Worm (Caenorhabditis elegans) whole organism, L4 larva: ENCODE results near the gene pmpl-1.

Experiments used
- F10B5.3 ChIP-seq: sonication (generic microtip); optimal IDR thresholded peaks from 2 replicates; lab custom pipeline; 2016; ENCODE audit warnings: mild to moderate bottlenecking, missing genetic modification characterization, missing compliant biosample characterization
- F49E8.2 ChIP-seq: sonication (generic microtip); optimal IDR thresholded peaks from 2 replicates; lab custom pipeline; 2016; ENCODE audit warnings: missing compliant biosample characterization, mild to moderate bottlenecking, missing genetic modification characterization, borderline replicate concordance
- T20F7.1 ChIP-seq: fragments of 200-800 bp; sonication (Bioruptor generic); optimal IDR thresholded peaks from 2 replicates; lab custom pipeline; 2018; ENCODE audit warnings: mild to moderate bottlenecking, missing genetic modification characterization, missing compliant biosample characterization
- T26A8.4 ChIP-seq: fragments of 200-800 bp; sonication (Bioruptor generic); IDR thresholded peaks from 2 replicates; pipeline ENCODE4 v1.3.6; 2022; ENCODE audit warnings: missing genetic modification characterization, missing compliant biosample characterization
- Y5F2A.4 ChIP-seq: fragments of 200-800 bp; sonication (Bioruptor generic); optimal IDR thresholded peaks from 2 replicates; lab custom pipeline; 2018; ENCODE audit warnings: mild to moderate bottlenecking, missing genetic modification characterization, missing compliant biosample characterization
- aly-2 ChIP-seq: sonication (generic microtip); optimal IDR thresholded peaks from 2 replicates; lab custom pipeline; 2018; ENCODE audit warnings: missing biosample characterization, missing genetic modification characterization
- ama-1 ChIP-seq: fragments of 150-350 bp; optimal IDR thresholded peaks from 2 replicates; lab custom pipeline; 2014; ENCODE audit warnings: inconsistent platforms, mixed read lengths
- ceh-28 ChIP-seq: fragments of 150-350 bp; optimal IDR thresholded peaks from 2 replicates; lab custom pipeline; 2014; ENCODE audit warnings: missing biosample characterization, missing genetic modification reagents, missing genetic modification characterization
- ceh-32 ChIP-seq: sonication (generic microtip); optimal IDR thresholded peaks from 2 replicates; lab custom pipeline; 2016; ENCODE audit warnings: mild to moderate bottlenecking, missing genetic modification characterization, missing compliant biosample characterization; ENCODE audit not compliant: poor library complexity
- ceh-44 ChIP-seq: fragments of 200-800 bp; sonication (Bioruptor generic); IDR thresholded peaks from 2 replicates; pipeline ENCODE4 v1.3.6; 2022; ENCODE audit warnings: missing genetic modification reagents, missing genetic modification characterization, missing compliant biosample characterization
- ceh-62 ChIP-seq: sonication (generic microtip); optimal IDR thresholded peaks from 2 replicates; lab custom pipeline; 2017; ENCODE audit warnings: missing biosample characterization, missing genetic modification characterization
- ceh-82 ChIP-seq: sonication (generic microtip); optimal IDR thresholded peaks from 2 replicates; lab custom pipeline; 2017; ENCODE audit warnings: missing biosample characterization, missing genetic modification characterization
- daf-12 ChIP-seq: fragments of 150-350 bp; optimal IDR thresholded peaks from 2 replicates; lab custom pipeline; 2014; ENCODE audit warnings: missing biosample characterization, missing genetic modification reagents, missing genetic modification characterization
- daf-16 ChIP-seq, 3 experiments: sonication (generic microtip); optimal IDR thresholded peaks; 2 replicates each; lab custom pipeline; 2016 to 2017; ENCODE audit warnings: missing genetic modification characterization in 3 of 3, missing genetic modification reagents in 3 of 3, mild to moderate bottlenecking in 2 of 3, missing compliant biosample characterization in 2 of 3, missing biosample characterization in 1 of 3, moderate library complexity in 1 of 3
- daf-8 ChIP-seq: fragments of 200-800 bp; sonication (Bioruptor generic); IDR thresholded peaks from 2 replicates; pipeline ENCODE4 v1.3.6; 2022; ENCODE audit warnings: missing genetic modification characterization, missing compliant biosample characterization
- dmd-8 ChIP-seq: fragments of 200-800 bp; sonication (Bioruptor generic); IDR thresholded peaks from 2 replicates; pipeline ENCODE4 v1.3.6; 2022; ENCODE audit warnings: missing genetic modification characterization, missing compliant biosample characterization
- egl-27 ChIP-seq: sonication (generic microtip); optimal IDR thresholded peaks from 3 replicates; lab custom pipeline; 2017; ENCODE audit warnings: missing biosample characterization, missing genetic modification reagents, missing genetic modification characterization
- egl-43 ChIP-seq: fragments of 200-800 bp; sonication (Bioruptor generic); IDR thresholded peaks from 2 replicates; pipeline ENCODE4 v1.3.6; 2022; ENCODE audit warnings: missing genetic modification reagents, missing genetic modification characterization, missing compliant biosample characterization
- gei-8 ChIP-seq: fragments of 200-800 bp; sonication (Bioruptor generic); optimal IDR thresholded peaks from 2 replicates; lab custom pipeline; 2018; ENCODE audit warnings: mild to moderate bottlenecking, missing genetic modification characterization, missing compliant biosample characterization
- hlh-11 ChIP-seq: fragments of 200-800 bp; sonication (Bioruptor generic); optimal IDR thresholded peaks from 2 replicates; lab custom pipeline; 2018; ENCODE audit warnings: mild to moderate bottlenecking, missing genetic modification characterization, missing compliant biosample characterization
- hlh-30 ChIP-seq: sonication (generic microtip); optimal IDR thresholded peaks from 2 replicates; lab custom pipeline; 2017; ENCODE audit warnings: antibody characterized with exemption, mild to moderate bottlenecking, missing genetic modification characterization, missing compliant biosample characterization; ENCODE audit not compliant: insufficient read depth
- jun-1 ChIP-seq: fragments of 150-350 bp; optimal IDR thresholded peaks from 2 replicates; lab custom pipeline; 2014; ENCODE audit warnings: missing biosample characterization, missing genetic modification reagents, missing genetic modification characterization
- lim-7 ChIP-seq: fragments of 200-800 bp; sonication (Bioruptor generic); IDR thresholded peaks from 2 replicates; pipeline ENCODE4 v1.3.6; 2022; ENCODE audit warnings: missing genetic modification characterization, missing compliant biosample characterization
- lin-1 ChIP-seq: fragments of 200-800 bp; sonication (Bioruptor generic); IDR thresholded peaks from 2 replicates; pipeline ENCODE4 v1.3.6; 2022; ENCODE audit warnings: missing genetic modification reagents, missing genetic modification characterization, missing compliant biosample characterization
- lin-13 ChIP-seq: fragments of 150-350 bp; optimal IDR thresholded peaks from 2 replicates; lab custom pipeline; 2014; ENCODE audit warnings: missing biosample characterization, missing genetic modification reagents, missing genetic modification characterization
- lin-15B ChIP-seq: fragments of 150-350 bp; sonication (generic microtip); optimal IDR thresholded peaks from 3 replicates; lab custom pipeline; 2014; ENCODE audit warnings: missing biosample characterization, missing genetic modification characterization
- lin-38 ChIP-seq: fragments of 200-800 bp; sonication (Bioruptor generic); IDR thresholded peaks from 2 replicates; pipeline ENCODE4 v1.3.6; 2022; ENCODE audit warnings: missing genetic modification reagents, missing genetic modification characterization, missing compliant biosample characterization
- lsy-2 ChIP-seq, 2 experiments: fragments of 150-350 bp in 1 of 2; sonication (generic microtip) in 1 of 2; optimal IDR thresholded peaks; 2 replicates each; lab custom pipeline; 2014 to 2017; ENCODE audit warnings: missing biosample characterization in 2 of 2, missing genetic modification characterization in 2 of 2
- madf-5 ChIP-seq, 2 experiments: fragments of 200-800 bp; sonication (Bioruptor generic); IDR thresholded peaks; 2 replicates each; pipeline ENCODE4 v1.3.6; 2022; ENCODE audit warnings: missing compliant biosample characterization in 2 of 2, missing genetic modification characterization in 2 of 2
- mdl-1 ChIP-seq, 2 experiments: fragments of 150-350 bp in 1 of 2; sonication (generic microtip) in 1 of 2; optimal IDR thresholded peaks; 2 replicates each; lab custom pipeline; 2014 to 2017; ENCODE audit warnings: missing biosample characterization in 2 of 2, missing genetic modification characterization in 2 of 2
- mdt-29 ChIP-seq: fragments of 200-800 bp; sonication (Bioruptor generic); IDR thresholded peaks from 2 replicates; pipeline ENCODE4 v1.3.6; 2022; ENCODE audit warnings: missing genetic modification reagents, missing genetic modification characterization, missing compliant biosample characterization
- mxl-2 ChIP-seq: fragments of 200-800 bp; sonication (Bioruptor generic); conservative IDR thresholded peaks from 2 replicates; pipeline ENCODE4 v1.3.6; 2022; ENCODE audit warnings: missing genetic modification reagents, missing genetic modification characterization, missing compliant biosample characterization
- nhr-102 ChIP-seq: sonication (generic microtip); optimal IDR thresholded peaks from 2 replicates; lab custom pipeline; 2016; ENCODE audit warnings: mild to moderate bottlenecking, missing genetic modification characterization, moderate library complexity, missing compliant biosample characterization
- nhr-28 ChIP-seq: fragments of 150-350 bp; optimal IDR thresholded peaks from 2 replicates; lab custom pipeline; 2014; ENCODE audit warnings: missing biosample characterization, missing genetic modification characterization
- nhr-41 ChIP-seq: fragments of 200-800 bp; sonication (Bioruptor generic); IDR thresholded peaks from 2 replicates; pipeline ENCODE4 v1.3.6; 2022; ENCODE audit warnings: missing genetic modification reagents, missing genetic modification characterization, missing compliant biosample characterization
- nhr-48 ChIP-seq: sonication (generic microtip); optimal IDR thresholded peaks from 2 replicates; lab custom pipeline; 2016; ENCODE audit warnings: mild to moderate bottlenecking, missing genetic modification characterization, missing compliant biosample characterization
- nhr-76 ChIP-seq: fragments of 150-350 bp; optimal IDR thresholded peaks from 2 replicates; lab custom pipeline; 2014; ENCODE audit warnings: missing biosample characterization, missing genetic modification characterization
- nhr-77 ChIP-seq: fragments of 150-350 bp; optimal IDR thresholded peaks from 2 replicates; lab custom pipeline; 2014; ENCODE audit warnings: missing biosample characterization, missing genetic modification characterization
- pha-4 ChIP-seq, 2 experiments: fragments of 150-350 bp in 1 of 2; fragments of 200-800 bp in 1 of 2; sonication (Bioruptor generic) in 1 of 2; IDR thresholded peaks in 1 of 2; optimal IDR thresholded peaks in 1 of 2; 2 replicates each; pipeline versions ENCODE4 v1.3.6 to Lab custom; 2014 to 2022; ENCODE audit warnings: missing genetic modification characterization in 2 of 2, missing genetic modification reagents in 2 of 2, missing biosample characterization in 1 of 2, missing compliant biosample characterization in 1 of 2
- pqm-1 ChIP-seq: sonication (generic microtip); optimal IDR thresholded peaks from 2 replicates; lab custom pipeline; 2017; ENCODE audit warnings: missing biosample characterization, missing genetic modification characterization
- skn-1 ChIP-seq: fragments of 150-350 bp; optimal IDR thresholded peaks from 2 replicates; lab custom pipeline; 2014; ENCODE audit warnings: missing biosample characterization, missing genetic modification characterization
- snpc-1.2 ChIP-seq: fragments of 200-800 bp; sonication (Bioruptor generic); IDR thresholded peaks from 2 replicates; pipeline ENCODE4 v1.3.6; 2022; ENCODE audit warnings: missing genetic modification reagents, missing genetic modification characterization, missing compliant biosample characterization
- spr-1 ChIP-seq: sonication (generic microtip); optimal IDR thresholded peaks from 2 replicates; lab custom pipeline; 2016; ENCODE audit warnings: mild to moderate bottlenecking, missing genetic modification characterization, missing compliant biosample characterization
- spr-3 ChIP-seq: fragments of 200-800 bp; sonication (Bioruptor generic); optimal IDR thresholded peaks from 2 replicates; lab custom pipeline; 2018; ENCODE audit warnings: mild to moderate bottlenecking, missing genetic modification characterization, missing compliant biosample characterization
- tra-1 ChIP-seq: fragments of 200-800 bp; sonication (Bioruptor generic); IDR thresholded peaks from 2 replicates; pipeline ENCODE4 v1.3.6; 2022; ENCODE audit warnings: missing genetic modification reagents, missing genetic modification characterization, missing compliant biosample characterization
- unc-39 ChIP-seq: sonication (generic microtip); optimal IDR thresholded peaks from 2 replicates; lab custom pipeline; 2017; ENCODE audit warnings: missing biosample characterization, missing genetic modification characterization
- vab-7 ChIP-seq: fragments of 200-800 bp; sonication (Bioruptor generic); IDR thresholded peaks from 2 replicates; pipeline ENCODE4 v1.3.6; 2022; ENCODE audit warnings: missing genetic modification reagents, missing genetic modification characterization, missing compliant biosample characterization
- zfp-3 ChIP-seq: fragments of 200-800 bp; sonication (Bioruptor generic); conservative IDR thresholded peaks from 2 replicates; pipeline ENCODE4 v1.3.6; 2022; ENCODE audit warnings: missing genetic modification reagents, missing genetic modification characterization, missing compliant biosample characterization

Gene pmpl-1

ce11 chrX:3822061-3822460, 34.2 kb downstream of the pmpl-1 start (continued):
- TF ChIP-seq mxl-2 (GFP tag; lab: Robert Waterston, UW) (no peak), F49E8.2 (tag; lab: Kevin White, UChicago) (no peak), spr-3 (GFP tag; lab: Kevin White, UChicago) (no peak), ceh-32 (no peak), lin-38 (GFP tag; lab: Robert Waterston, UW) (no peak), ceh-28 (tag; lab: Kevin White, UChicago) (no peak), T26A8.4 (no peak), lsy-2 (tag; optimal IDR thresholded peaks at IDR 0.05; lab: Kevin White, UChicago) (no peak), nhr-76 (tag; lab: Kevin White, UChicago) (no peak), nhr-77 (tag; lab: Kevin White, UChicago) (peak; percentile 36), skn-1 (tag; lab: Kevin White, UChicago) (no peak), T20F7.1 (GFP tag; lab: Kevin White, UChicago) (peak; percentile 24), hlh-30 (tag; lab: Kevin White, UChicago) (peak; percentile 52), gei-8 (GFP tag; lab: Kevin White, UChicago) (no peak), mdt-29 (GFP tag; lab: Robert Waterston, UW) (no peak), egl-27 (tag; lab: Kevin White, UChicago) (no peak), madf-5 (GFP tag; IDR thresholded peaks at IDR 0.05; lab: Robert Waterston, UW) (no peak), nhr-102 (tag; lab: Kevin White, UChicago) (peak; percentile 25), jun-1 (tag; lab: Kevin White, UChicago) (no peak), daf-16 (GFP tag; optimal IDR thresholded peaks at IDR 0.05; lab: Kevin White, UChicago) (no peak), daf-16 (tag; optimal IDR thresholded peaks at IDR 0.05; lab: Kevin White, UChicago) (peak; percentile 79), daf-8 (GFP tag; lab: Robert Waterston, UW) (no peak), pha-4 (GFP tag; IDR thresholded peaks at IDR 0.05; lab: Robert Waterston, UW) (no peak), pha-4 (tag; optimal IDR thresholded peaks at IDR 0.05; lab: Kevin White, UChicago) (no peak), hlh-11 (peak; percentile 44), ama-1 (no peak), nhr-28 (peak; percentile 58), egl-43 (no peak), lin-15B (tag; lab: Kevin White, UChicago) (no peak), ceh-62 (tag; lab: Kevin White, UChicago) (no peak), nhr-41 (GFP tag; lab: Robert Waterston, UW) (no peak), lin-1 (GFP tag; lab: Robert Waterston, UW) (no peak), ceh-44 (no peak)
- TF ChIP-seq, all 104 proteins: peak for 12

- TF ChIP-seq ceh-82 (tag; lab: Kevin White, UChicago) (no peak), mdl-1 (tag; optimal IDR thresholded peaks at IDR 0.05; lab: Kevin White, UChicago) (peak in 1 of 2 experiments; percentile 36), Y5F2A.4 (GFP tag; lab: Kevin White, UChicago) (no peak), lin-13 (GFP tag; lab: Kevin White, UChicago) (no peak), daf-16 (GFP tag; optimal IDR thresholded peaks at IDR 0.05; lab: Kevin White, UChicago) (peak in 1 of 2 experiments; percentile 78), daf-16 (tag; optimal IDR thresholded peaks at IDR 0.05; lab: Kevin White, UChicago) (peak; percentile 99), nhr-48 (tag; lab: Kevin White, UChicago) (peak; percentile 87), pqm-1 (tag; lab: Kevin White, UChicago) (peak; percentile 89), unc-39 (tag; lab: Kevin White, UChicago) (no peak), pha-4 (GFP tag; IDR thresholded peaks at IDR 0.05; lab: Robert Waterston, UW) (no peak), pha-4 (tag; optimal IDR thresholded peaks at IDR 0.05; lab: Kevin White, UChicago) (no peak), snpc-1.2 (GFP tag; lab: Robert Waterston, UW) (no peak), tra-1 (GFP tag; lab: Robert Waterston, UW) (peak; percentile 94), egl-27 (tag; lab: Kevin White, UChicago) (no peak), dmd-8 (GFP tag; lab: Robert Waterston, UW) (no peak), spr-1 (tag; lab: Kevin White, UChicago) (no peak), mdt-29 (GFP tag; lab: Robert Waterston, UW) (no peak), T26A8.4 (no peak), vab-7 (GFP tag; lab: Robert Waterston, UW) (no peak), lin-38 (GFP tag; lab: Robert Waterston, UW) (no peak), zfp-3 (GFP tag; lab: Robert Waterston, UW) (no peak), gei-8 (GFP tag; lab: Kevin White, UChicago) (peak; percentile 90), skn-1 (tag; lab: Kevin White, UChicago) (no peak), daf-12 (tag; lab: Kevin White, UChicago) (no peak), lim-7 (GFP tag; lab: Robert Waterston, UW) (no peak), ceh-32 (no peak), T20F7.1 (GFP tag; lab: Kevin White, UChicago) (peak; percentile 55), aly-2 (tag; lab: Kevin White, UChicago) (no peak), nhr-77 (tag; lab: Kevin White, UChicago) (peak; percentile 81), ceh-62 (tag; lab: Kevin White, UChicago) (no peak), F10B5.3 (tag; lab: Kevin White, UChicago) (no peak)
Observed at ce11 chrX:3823869-3824268, 36.0 kb downstream of the pmpl-1 start.
